Fruit fly (Drosophila melanogaster) whole organism, wandering third instar larva: Measurements from ENCODE around the gene Vps52.

Experiments used
- Abd-B ChIP-seq: fragments of >200 bp; optimal IDR thresholded peaks from 2 replicates; lab custom pipeline; 2017; ENCODE audit warnings: missing biosample characterization, missing genetic modification characterization
- CG32264 ChIP-seq: fragments of 200-800 bp; sonication (Bioruptor generic); optimal IDR thresholded peaks from 2 replicates; lab custom pipeline; 2016; ENCODE audit warnings: missing biosample characterization, missing genetic modification characterization
- CG9705 ChIP-seq: fragments of 200-800 bp; sonication (Bioruptor generic); optimal IDR thresholded peaks from 2 replicates; lab custom pipeline; 2018; ENCODE audit warnings: missing biosample characterization, mild to moderate bottlenecking, missing genetic modification characterization
- Dfd ChIP-seq: fragments of >200 bp; optimal IDR thresholded peaks from 2 replicates; lab custom pipeline; 2017; ENCODE audit warnings: missing biosample characterization, missing genetic modification characterization
- Dif ChIP-seq: fragments of 200-275, 200-300 bp; sonication (Bioruptor generic); optimal IDR thresholded peaks from 2 replicates; lab custom pipeline; 2018; ENCODE audit warnings: missing biosample characterization, missing genetic modification characterization; ENCODE audit not compliant: partially characterized antibody
- HLH106 ChIP-seq: fragments of 200-800 bp; optimal IDR thresholded peaks from 3 replicates; lab custom pipeline; 2019; ENCODE audit warnings: missing biosample characterization, mild to moderate bottlenecking, missing genetic modification characterization, moderate library complexity
- Hnf4 ChIP-seq: fragments of 200-800 bp; sonication (Bioruptor generic); optimal IDR thresholded peaks from 2 replicates; lab custom pipeline; 2016; ENCODE audit warnings: missing biosample characterization, mild to moderate bottlenecking, missing genetic modification characterization
- Hr78 ChIP-seq: fragments of >200 bp; optimal IDR thresholded peaks from 2 replicates; lab custom pipeline; 2017; ENCODE audit warnings: missing biosample characterization, missing genetic modification characterization
- Hr83 ChIP-seq: fragments of 200-300 bp; sonication (Bioruptor generic); optimal IDR thresholded peaks from 2 replicates; lab custom pipeline; 2016; ENCODE audit warnings: missing biosample characterization, mild to moderate bottlenecking, missing genetic modification characterization, moderate library complexity; ENCODE audit not compliant: poor library complexity, severe bottlenecking
- Jra ChIP-seq: sonication (Bioruptor generic); optimal IDR thresholded peaks from 2 replicates; lab custom pipeline; 2016; ENCODE audit warnings: missing biosample characterization, missing genetic modification characterization
- Mio ChIP-seq: sonication (Bioruptor generic); optimal IDR thresholded peaks from 2 replicates; lab custom pipeline; 2016; ENCODE audit warnings: missing biosample characterization, missing genetic modification characterization
- Myc ChIP-seq: fragments of >200 bp; optimal IDR thresholded peaks from 2 replicates; lab custom pipeline; 2017
- OdsH ChIP-seq: fragments of 200-800 bp; sonication (Bioruptor generic); optimal IDR thresholded peaks from 2 replicates; lab custom pipeline; 2016; ENCODE audit warnings: missing biosample characterization, mild to moderate bottlenecking, missing genetic modification characterization
- Rel ChIP-seq, 2 experiments: fragments of 200-800 bp; sonication (Bioruptor generic) in 1 of 2; optimal IDR thresholded peaks; 2 replicates in 1 of 2; 3 replicates in 1 of 2; lab custom pipeline; 2016 to 2019; ENCODE audit warnings: mild to moderate bottlenecking in 2 of 2, missing biosample characterization in 2 of 2, missing genetic modification characterization in 2 of 2, moderate library complexity in 1 of 2
- Sp1 ChIP-seq: fragments of 200-800 bp; sonication (Bioruptor generic); optimal IDR thresholded peaks from 3 replicates; lab custom pipeline; 2019; ENCODE audit warnings: missing biosample characterization, mild to moderate bottlenecking, missing genetic modification characterization, moderate library complexity
- br ChIP-seq: fragments of 200-800 bp; sonication (Bioruptor generic); optimal IDR thresholded peaks from 2 replicates; lab custom pipeline; 2016; ENCODE audit warnings: missing biosample characterization, missing genetic modification characterization
- dl ChIP-seq, 2 experiments: fragments of 175-275, 200-275 bp in 1 of 2; fragments of 200-275 bp in 1 of 2; sonication (Bioruptor generic); optimal IDR thresholded peaks; lab custom pipeline; 2018; ENCODE audit warnings: mild to moderate bottlenecking in 2 of 2, missing biosample characterization in 2 of 2, missing genetic modification characterization in 2 of 2, moderate library complexity in 2 of 2; ENCODE audit not compliant: partially characterized antibody in 2 of 2, insufficient read depth in 1 of 2
- dmrt93B ChIP-seq: fragments of 200-800 bp; sonication (Bioruptor generic); optimal IDR thresholded peaks from 2 replicates; lab custom pipeline; 2018; ENCODE audit warnings: missing biosample characterization, mild to moderate bottlenecking, missing genetic modification characterization
- dsf ChIP-seq: sonication (Bioruptor generic); optimal IDR thresholded peaks from 2 replicates; lab custom pipeline; 2016; ENCODE audit warnings: missing biosample characterization, missing genetic modification characterization, borderline replicate concordance
- foxo ChIP-seq, 2 experiments: fragments of 200-800 bp; sonication (Bioruptor generic); optimal IDR thresholded peaks; 2 replicates in 1 of 2; 3 replicates in 1 of 2; lab custom pipeline; 2016 to 2017; ENCODE audit warnings: missing biosample characterization in 2 of 2, missing genetic modification characterization in 2 of 2
- fru ChIP-seq: fragments of 200-800 bp; sonication (Bioruptor generic); optimal IDR thresholded peaks from 3 replicates; lab custom pipeline; 2016; ENCODE audit warnings: missing biosample characterization, mild to moderate bottlenecking, missing genetic modification characterization
- h ChIP-seq: fragments of 200-800 bp; sonication (Bioruptor generic); optimal IDR thresholded peaks from 3 replicates; lab custom pipeline; 2016; ENCODE audit warnings: missing biosample characterization, mild to moderate bottlenecking, missing genetic modification characterization
- jim ChIP-seq: fragments of 175-275, 200-325 bp; sonication (Bioruptor generic); optimal IDR thresholded peaks from 2 replicates; lab custom pipeline; 2016; ENCODE audit warnings: missing biosample characterization, mild to moderate bottlenecking, missing genetic modification characterization
- lola ChIP-seq: fragments of >200 bp; optimal IDR thresholded peaks from 2 replicates; lab custom pipeline; 2017; ENCODE audit warnings: missing biosample characterization, missing genetic modification characterization
- pan ChIP-seq: fragments of >200 bp; optimal IDR thresholded peaks from 2 replicates; lab custom pipeline; 2017
- psq ChIP-seq: fragments of 200-800 bp; sonication (Bioruptor generic); optimal IDR thresholded peaks from 3 replicates; lab custom pipeline; 2017; ENCODE audit warnings: missing biosample characterization, mild to moderate bottlenecking, missing genetic modification characterization, moderate library complexity
- rgr ChIP-seq: fragments of 200-800 bp; sonication (Bioruptor generic); optimal IDR thresholded peaks from 3 replicates; lab custom pipeline; 2016; ENCODE audit warnings: missing biosample characterization, mild to moderate bottlenecking, missing genetic modification characterization
- sage ChIP-seq: fragments of 200-800 bp; sonication (Bioruptor generic); optimal IDR thresholded peaks from 2 replicates; lab custom pipeline; 2016; ENCODE audit warnings: missing biosample characterization, mild to moderate bottlenecking, missing genetic modification characterization
- sv ChIP-seq: fragments of 200-800 bp; sonication (Bioruptor generic); optimal IDR thresholded peaks from 3 replicates; lab custom pipeline; 2016; ENCODE audit warnings: missing biosample characterization, missing genetic modification characterization
- usp ChIP-seq: fragments of >200 bp; optimal IDR thresholded peaks from 2 replicates; lab custom pipeline; 2017; ENCODE audit warnings: missing biosample characterization, missing genetic modification characterization
- woc ChIP-seq: sonication (Bioruptor generic); optimal IDR thresholded peaks from 2 replicates; lab custom pipeline; 2016; ENCODE audit warnings: missing biosample characterization, mild to moderate bottlenecking, missing genetic modification characterization

Gene Vps52

DNA sequence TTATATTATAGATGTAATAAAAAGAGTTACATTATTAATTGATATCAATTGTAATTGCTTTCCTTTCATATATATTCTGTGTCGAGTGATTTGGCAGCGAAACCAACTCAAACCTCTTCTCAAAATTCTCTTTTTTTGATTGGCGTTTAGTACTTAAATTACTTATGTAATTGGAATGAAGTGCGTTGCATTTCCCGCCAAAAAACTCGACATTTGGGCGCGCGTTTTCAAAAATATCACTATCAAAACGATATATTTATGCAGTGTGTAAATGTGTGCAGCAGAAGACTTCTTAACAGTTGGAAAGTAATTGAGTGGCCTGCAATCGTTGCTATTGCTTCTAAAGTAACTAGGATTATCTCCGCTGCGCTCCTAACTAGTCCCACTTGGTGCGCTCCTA, 13.4 kb upstream of the Vps52 start:
- TF ChIP-seq h (GFP tag; lab: Kevin White, UChicago) (no peak), br (GFP tag; lab: Kevin White, UChicago) (no peak)

DNA sequence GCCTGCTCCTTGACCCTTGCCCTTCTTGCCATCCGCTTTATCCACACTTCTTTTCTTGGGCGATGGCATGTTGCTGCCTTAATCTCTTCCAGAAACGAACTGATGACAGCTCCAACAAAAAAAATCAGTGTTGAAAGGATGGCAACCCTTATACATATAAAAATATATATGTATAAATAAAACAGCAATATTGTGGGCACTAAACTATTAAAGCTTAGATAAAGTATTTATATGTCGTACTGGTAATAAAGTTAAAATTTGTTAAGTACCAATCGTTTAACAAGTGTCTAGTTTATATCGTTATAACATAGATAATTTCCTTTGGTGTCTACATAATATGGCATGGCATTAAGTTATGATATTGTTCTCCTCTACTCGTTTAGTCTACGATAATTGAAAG, 13.0 kb upstream of the Vps52 start, which contains the start of gene tomb:
TSS of gene tomb (minus strand) at position 101 of the 400 bp plus-strand sequence.
- no peak for TF ChIP-seq Myc (lab: Kevin White, UChicago)
- TF ChIP-seq sage (GFP tag; lab: Kevin White, UChicago), result no peak
- no peak for TF ChIP-seq dmrt93B
- no peak for TF ChIP-seq CG9705 (GFP tag; lab: Kevin White, UChicago)
- no peak for TF ChIP-seq Abd-B (GFP tag; lab: Kevin White, UChicago)
- no peak for TF ChIP-seq Jra (GFP tag; lab: Kevin White, UChicago)
- TF ChIP-seq usp (GFP tag; lab: Kevin White, UChicago), result no peak
- no peak for TF ChIP-seq h (GFP tag; lab: Kevin White, UChicago)

DNA sequence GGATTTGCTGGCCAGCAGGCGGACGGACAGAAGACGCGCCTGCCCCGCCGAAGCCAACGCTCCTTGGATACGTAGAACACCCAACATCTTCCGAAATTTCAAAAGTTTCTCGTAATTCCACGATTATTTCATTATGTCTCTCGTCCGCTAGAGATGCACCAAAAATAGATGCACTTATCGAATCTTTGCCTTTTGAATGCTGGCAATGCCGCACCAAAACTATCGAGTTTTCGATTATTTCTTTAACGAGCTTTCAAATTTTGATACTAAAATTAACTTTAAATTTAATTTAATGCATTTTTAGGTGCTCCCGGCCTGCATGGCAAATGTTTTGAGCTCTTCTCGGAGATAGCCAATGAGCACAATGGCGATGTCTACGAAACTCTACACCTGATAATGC, 8.4 kb upstream of the Vps52 start, which contains the start of gene Coq6:
TSS of gene Coq6 (minus strand) at position 163 of the 400 bp plus-strand sequence.
- peak; percentile 80 for TF ChIP-seq Hr83 (GFP tag; lab: Kevin White, UChicago)
- TF ChIP-seq Dif (GFP tag; lab: Kevin White, UChicago), result no peak
- TF ChIP-seq CG32264 (GFP tag; lab: Kevin White, UChicago), result no peak

- peak; percentile 76 for TF ChIP-seq Myc (lab: Kevin White, UChicago)
- TF ChIP-seq Hnf4 (GFP tag; lab: Kevin White, UChicago), result no peak
Measured at dm6 chr2L:5527861-5528260, 4.2 kb upstream of the Vps52 start, which contains the start of gene CG31915. CG31915 (plus strand) TSS chr2L:5528123.

- TF ChIP-seq br (GFP tag; lab: Kevin White, UChicago) (no peak), pan (no peak), Myc (lab: Kevin White, UChicago) (no peak)
Measured at dm6 chr2L:5526738-5527137, 3.0 kb upstream of the Vps52 start, which contains the start of gene Cox11. Cox11 (plus strand) TSS chr2L:5526957.

dm6 chr2L:5525723-5526122, 2.0 kb upstream of the Vps52 start, which contains the start of gene Cap-D3:
Cap-D3 (plus strand) TSS chr2L:5525905.
- TF ChIP-seq psq (GFP tag; lab: Kevin White, UChicago) (no peak), woc (no peak), br (GFP tag; lab: Kevin White, UChicago) (no peak)

- peak in 1 of 2 experiments; percentile 18 for TF ChIP-seq foxo (GFP tag; optimal IDR thresholded peaks at IDR 0.05; lab: Kevin White, UChicago)
- peak; percentile 7 for TF ChIP-seq rgr (GFP tag; lab: Kevin White, UChicago)
- TF ChIP-seq sv (GFP tag; lab: Kevin White, UChicago), result no peak
- TF ChIP-seq, all 38 proteins: peak for 2
Measured at dm6 chr2L:5520757-5521156, 2.9 kb downstream of the Vps52 start.

dm6 chr2L:5519846-5520384, 3.8 kb downstream of the Vps52 start, which contains the start of the genes CG7382 and cl:
CG7382 (minus strand) TSS chr2L:5519896.
cl (plus strand) TSS chr2L:5520135.
- TF ChIP-seq rgr (GFP tag; lab: Kevin White, UChicago), result peak; percentile 12
- peak; percentile 71 for TF ChIP-seq HLH106 (tag; lab: Kevin White, UChicago)
- TF ChIP-seq psq (GFP tag; lab: Kevin White, UChicago), result peak; percentile 19
- peak; percentile 99 for TF ChIP-seq Myc (lab: Kevin White, UChicago)
- peak; percentile 50 for TF ChIP-seq h (GFP tag; lab: Kevin White, UChicago)
- TF ChIP-seq Jra (GFP tag; lab: Kevin White, UChicago), result no peak
- no peak for TF ChIP-seq CG32264 (GFP tag; lab: Kevin White, UChicago)
- TF ChIP-seq Abd-B (GFP tag; lab: Kevin White, UChicago), result no peak
- no peak for TF ChIP-seq Hr78 (GFP tag; lab: Kevin White, UChicago)
- peak; percentile 20 for TF ChIP-seq CG9705 (GFP tag; lab: Kevin White, UChicago)
- TF ChIP-seq fru (GFP tag; lab: Kevin White, UChicago), result peak; percentile 12
- no peak for TF ChIP-seq dsf (GFP tag; lab: Kevin White, UChicago)
- no peak for TF ChIP-seq woc
- TF ChIP-seq OdsH (GFP tag; lab: Kevin White, UChicago), result peak; percentile 5
- no peak for TF ChIP-seq lola (GFP tag; lab: Kevin White, UChicago)
- no peak for TF ChIP-seq sv (GFP tag; lab: Kevin White, UChicago)
- TF ChIP-seq Hnf4 (GFP tag; lab: Kevin White, UChicago), result no peak
- no peak for TF ChIP-seq Rel (GFP tag; optimal IDR thresholded peaks at IDR 0.05; lab: Kevin White, UChicago)
- TF ChIP-seq Rel (tag; optimal IDR thresholded peaks at IDR 0.05; lab: Kevin White, UChicago), result peak; percentile 56
- peak; percentile 30 for TF ChIP-seq Sp1 (GFP tag; lab: Kevin White, UChicago)
- TF ChIP-seq dmrt93B, result peak; percentile 44
- TF ChIP-seq br (GFP tag; lab: Kevin White, UChicago), result no peak
- TF ChIP-seq foxo (GFP tag; optimal IDR thresholded peaks at IDR 0.05; lab: Kevin White, UChicago), result peak in 1 of 2 experiments; percentile 64
- no peak for TF ChIP-seq Dfd (GFP tag; lab: Kevin White, UChicago)
- TF ChIP-seq Mio (GFP tag; lab: Kevin White, UChicago), result no peak
- no peak for TF ChIP-seq jim (GFP tag; lab: Kevin White, UChicago)
- no peak for TF ChIP-seq usp (GFP tag; lab: Kevin White, UChicago)
- TF ChIP-seq dl (GFP tag; optimal IDR thresholded peaks at IDR 0.05; lab: Kevin White, UChicago; ENCODE audit: insufficient read depth in 1 of 2, partially characterized antibody in 2 of 2), result no peak
- TF ChIP-seq sage (GFP tag; lab: Kevin White, UChicago), result no peak
- TF ChIP-seq Dif (GFP tag; lab: Kevin White, UChicago), result no peak
